Worm (Caenorhabditis elegans) whole organism, L2 larva: ENCODE data around the gene K03B4.4.

Experiments used
- ztf-11 ChIP-seq: sonication (generic microtip); optimal IDR thresholded peaks from 2 replicates; lab custom pipeline; 2017; ENCODE audit warnings: missing biosample characterization, missing genetic modification characterization
- ztf-4 ChIP-seq: fragments of 150-350 bp; optimal IDR thresholded peaks from 2 replicates; lab custom pipeline; 2014; ENCODE audit warnings: missing biosample characterization, missing genetic modification characterization

DNA sequence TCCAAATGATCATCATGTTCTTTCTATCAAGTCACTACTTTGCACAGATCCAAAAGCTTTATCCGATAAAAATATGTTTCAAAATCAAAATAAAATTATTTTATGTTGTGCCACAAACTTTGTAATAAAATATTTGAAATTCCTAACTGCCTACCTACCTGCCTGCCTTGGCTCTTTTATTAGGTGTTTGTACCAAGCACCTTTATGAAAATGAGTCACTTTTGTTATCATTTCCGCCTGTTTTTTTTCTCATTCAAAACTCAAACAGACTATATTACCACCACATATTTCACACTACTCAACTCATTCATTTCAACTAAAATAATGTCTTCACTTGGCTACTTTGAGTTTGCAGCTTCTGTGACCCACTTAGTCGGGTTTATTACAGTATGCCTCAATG is 42.7 kb downstream of the K03B4.4 start, which contains the start of gene F39G3.4:
- TF ChIP-seq ztf-4 (no peak), ztf-11 (no peak)
